Worm (Caenorhabditis elegans) whole organism, L2 larva: ENCODE data around the gene scl-1.

Source experiments
- ZK546.5 ChIP-seq: sonication (generic microtip); optimal IDR thresholded peaks from 2 replicates; lab custom pipeline; 2017; ENCODE audit warnings: missing biosample characterization, missing genetic modification characterization
- mdl-1 ChIP-seq, 2 experiments: fragments of 150-350 bp in 1 of 2; sonication (generic microtip) in 1 of 2; optimal IDR thresholded peaks; 2 replicates each; lab custom pipeline; 2017; ENCODE audit warnings: missing biosample characterization in 2 of 2, missing genetic modification characterization in 2 of 2
- nhr-11 ChIP-seq: fragments of 150-350 bp; optimal IDR thresholded peaks from 2 replicates; lab custom pipeline; 2014; ENCODE audit warnings: missing biosample characterization, missing genetic modification characterization

ce11 chrIV:13052568-13052967, 3.6 kb upstream of the scl-1 start, which contains the start of gene F49E11.7:
- no peak for TF ChIP-seq nhr-11
- no peak for TF ChIP-seq ZK546.5 (tag; lab: Kevin White, UChicago)
- TF ChIP-seq mdl-1 (tag; optimal IDR thresholded peaks at IDR 0.05; lab: Kevin White, UChicago), result no peak
